Worm (Caenorhabditis elegans) whole organism, L4/young adult: Measurements from ENCODE around the gene wbp-11.

Experiments used
- W03F9.2 ChIP-seq: fragments of 150-350 bp; optimal IDR thresholded peaks from 2 replicates; lab custom pipeline; 2014; ENCODE audit warnings: missing biosample characterization, missing genetic modification characterization
- dao-5 ChIP-seq: sonication (generic microtip); optimal IDR thresholded peaks from 2 replicates; lab custom pipeline; 2016; ENCODE audit warnings: missing genotype, missing genetic modification characterization, moderate library complexity, missing compliant biosample characterization
- him-1 ChIP-seq: sonication (generic microtip); optimal IDR thresholded peaks from 2 replicates; lab custom pipeline; 2016; ENCODE audit warnings: missing genotype, missing genetic modification reagents, missing genetic modification characterization, missing compliant biosample characterization

DNA sequence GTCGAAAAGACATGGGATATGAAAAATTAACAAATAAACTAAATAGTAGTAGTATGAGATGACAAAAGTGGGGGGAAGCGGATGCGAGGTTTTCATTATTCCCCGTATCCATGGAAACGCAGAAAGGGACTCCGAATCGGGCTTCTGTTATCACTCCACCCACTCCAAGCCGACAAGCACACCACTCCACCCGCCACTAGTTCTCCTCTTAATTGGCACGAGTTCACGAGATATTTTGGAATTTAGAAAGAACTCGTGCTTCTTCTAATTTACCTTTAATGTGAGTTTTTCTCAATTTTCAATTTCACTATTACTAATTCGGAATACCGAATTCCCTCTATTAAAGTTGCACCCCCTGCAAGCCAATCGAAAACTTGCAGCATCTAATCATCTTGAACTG lies 6.4 kb upstream of the wbp-11 start:
- no peak for TF ChIP-seq him-1 (tag; lab: Kevin White, UChicago)
- TF ChIP-seq dao-5 (tag; lab: Kevin White, UChicago): no peak
- TF ChIP-seq W03F9.2: no peak
